Fruit fly (Drosophila melanogaster): ENCODE results near the gene CG31093.

CG31093 gene

DNA sequence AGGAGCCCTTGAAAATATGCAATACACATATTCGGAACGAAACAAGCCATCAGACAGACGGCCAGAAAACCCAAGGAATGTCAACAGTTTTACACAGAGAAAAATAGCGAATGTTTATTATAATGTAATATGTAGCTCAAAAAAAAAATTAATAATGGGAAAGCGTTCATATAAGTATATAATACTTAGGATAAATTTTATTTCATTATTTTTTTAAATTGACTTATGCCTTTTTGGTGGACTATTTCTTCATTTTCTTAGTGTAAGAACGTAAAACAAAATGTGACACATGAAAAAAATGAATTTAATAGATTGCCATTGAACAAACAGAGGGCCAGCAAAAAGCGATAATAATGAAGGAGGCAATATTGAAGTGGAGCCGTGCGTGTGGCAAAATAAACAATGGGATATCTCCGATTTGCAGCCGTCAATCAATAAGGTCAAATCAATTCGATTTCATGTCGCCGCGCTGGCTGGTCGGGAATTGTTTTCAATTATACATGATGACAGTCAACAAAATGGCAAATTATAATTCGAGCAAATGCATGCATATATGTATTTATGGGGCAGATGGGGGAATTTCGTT is 35.3 kb downstream of the CG31093 start (continued):
- TF ChIP-seq B-H1 (GFP tag; IDR thresholded peaks at IDR 0.05) (peak; percentile 61), Antp (GFP tag; optimal IDR thresholded peaks at IDR 0.05) (no peak), esg (GFP tag; conservative IDR thresholded peaks at IDR 0.05) (0 out of 2 replicates have a peak, but pooled peaks have one; percentile 26), chif (GFP tag; optimal IDR thresholded peaks at IDR 0.05) (no peak), caup (GFP tag; optimal IDR thresholded peaks at IDR 0.05; ENCODE audit: severe bottlenecking) (no peak), cg (GFP tag; optimal IDR thresholded peaks at IDR 0.05) (no peak), CG7839 (tag; optimal IDR thresholded peaks at IDR 0.05) (peak; percentile 81), Awh (GFP tag; IDR thresholded peaks at IDR 0.05) (no peak; the same call in 1 of the 2 replicates), D19A (tag; optimal IDR thresholded peaks at IDR 0.05) (no peak), vvl (GFP tag; IDR thresholded peaks at IDR 0.05) (peak; percentile 38; the same call in 1 of the 2 replicates), CG30403 (GFP tag; optimal IDR thresholded peaks at IDR 0.05) (peak; percentile 10), repo (GFP tag; optimal IDR thresholded peaks at IDR 0.05) (no peak), gcm (GFP tag; optimal IDR thresholded peaks at IDR 0.05) (no peak), dati (GFP tag; IDR thresholded peaks at IDR 0.05) (no peak), CG7372 (GFP tag; IDR thresholded peaks at IDR 0.05) (0 out of 2 replicates have a peak, but pooled peaks have one; percentile 18), fd64A (GFP tag; optimal IDR thresholded peaks at IDR 0.05) (no peak), CG6765 (GFP tag; optimal IDR thresholded peaks at IDR 0.05) (no peak), trem (tag; optimal IDR thresholded peaks at IDR 0.05) (no peak), CG8924 (tag; optimal IDR thresholded peaks at IDR 0.05) (no peak), D (optimal IDR thresholded peaks at IDR 0.05) (no peak), D (GFP tag; optimal IDR thresholded peaks at IDR 0.05) (no peak), slbo (GFP tag; IDR thresholded peaks at IDR 0.05) (peak; percentile 38; the same call in 1 of the 2 replicates), CG11085 (GFP tag; IDR thresholded peaks at IDR 0.05) (peak; percentile 40; the same call in 1 of the 2 replicates), CG12769 (tag; optimal IDR thresholded peaks at IDR 0.05) (no peak), CG10321 (GFP tag; IDR thresholded peaks at IDR 0.05) (no peak), CG17612 (GFP tag; IDR thresholded peaks at IDR 0.05) (0 out of 2 replicates have a peak, but pooled peaks have one; percentile 7), dmrt11E (tag; optimal IDR thresholded peaks at IDR 0.05) (no peak), stc (GFP tag; IDR thresholded peaks at IDR 0.05) (peak; percentile 34; the same call in 1 of the 2 replicates), CG9215 (GFP tag; IDR thresholded peaks at IDR 0.05) (peak; percentile 49), Lpt (GFP tag; optimal IDR thresholded peaks at IDR 0.05) (no peak), CG5953 (GFP tag; IDR thresholded peaks at IDR 0.05) (no peak), emc (GFP tag; optimal IDR thresholded peaks at IDR 0.05) (no peak), CG13296 (GFP tag; optimal IDR thresholded peaks at IDR 0.05) (no peak), CG3281 (GFP tag; optimal IDR thresholded peaks at IDR 0.05) (no peak), tio (GFP tag; optimal IDR thresholded peaks at IDR 0.05) (peak; percentile 2), lilli (GFP tag; optimal IDR thresholded peaks at IDR 0.05) (no peak), Ets65A (GFP tag) (peak; percentile 51), CTCF (GFP tag; optimal IDR thresholded peaks at IDR 0.05) (no peak), sqz (GFP tag; optimal IDR thresholded peaks at IDR 0.05) (no peak), Atf6 (GFP tag; IDR thresholded peaks at IDR 0.05) (peak; percentile 36; the same call in 1 of the 2 replicates), exex (tag; optimal IDR thresholded peaks at IDR 0.05) (peak; percentile 30), Sox100B (GFP tag; optimal IDR thresholded peaks at IDR 0.05) (no peak), CG34376 (GFP tag; optimal IDR thresholded peaks at IDR 0.05) (no peak), Abd-B (GFP tag; optimal IDR thresholded peaks at IDR 0.05) (peak; percentile 73), CkIIα-i1 (GFP tag; IDR thresholded peaks at IDR 0.05) (no peak), zen2 (GFP tag; IDR thresholded peaks at IDR 0.05; ENCODE audit: partially characterized antibody) (no peak), tgo (GFP tag; IDR thresholded peaks at IDR 0.05) (peak; percentile 39; the same call in 2 of the 3 replicates), Hmx (GFP tag; optimal IDR thresholded peaks at IDR 0.05) (no peak), dmrt99B (tag; optimal IDR thresholded peaks at IDR 0.05) (peak; percentile 26), br (optimal IDR thresholded peaks at IDR 0.05) (no peak), unc-4 (GFP tag; IDR thresholded peaks at IDR 0.05; ENCODE audit: partially characterized antibody) (no peak), CG4424 (GFP tag; optimal IDR thresholded peaks at IDR 0.05) (peak; percentile 14)
